Worm (Caenorhabditis elegans) whole organism, midembryonic: ENCODE measurements around the gene pqn-90.

Experiments
- T22C8.4 ChIP-seq: fragments of 200-800 bp; sonication (Bioruptor generic); IDR thresholded peaks from 2 replicates; pipeline ENCODE4 v1.3.6; 2022; ENCODE audit warnings: missing genetic modification characterization, missing compliant biosample characterization
- cog-1 ChIP-seq: sonication (generic microtip); optimal IDR thresholded peaks from 2 replicates; lab custom pipeline; 2016; ENCODE audit warnings: missing genetic modification characterization, missing compliant biosample characterization
- flt-1 ChIP-seq: fragments of 200-800 bp; sonication (Bioruptor generic); IDR thresholded peaks from 2 replicates; pipeline ENCODE4 v1.3.6; 2022; ENCODE audit warnings: missing genetic modification characterization, missing compliant biosample characterization
- klf-2 ChIP-seq: fragments of 200-800 bp; sonication (Bioruptor generic); conservative IDR thresholded peaks from 2 replicates; pipeline ENCODE4 v1.3.6; 2022; ENCODE audit warnings: missing genetic modification reagents, missing genetic modification characterization, missing compliant biosample characterization
- med-1 ChIP-seq: sonication (generic microtip); optimal IDR thresholded peaks from 2 replicates; lab custom pipeline; 2017; ENCODE audit warnings: missing genetic modification characterization, mild to moderate bottlenecking, missing compliant biosample characterization, antibody characterized with exemption, missing genetic modification reagents; ENCODE audit not compliant: insufficient read depth
- ref-1 ChIP-seq: fragments of 200-800 bp; sonication (Bioruptor generic); conservative IDR thresholded peaks from 2 replicates; pipeline ENCODE4 v1.3.6; 2022; ENCODE audit warnings: missing genetic modification reagents, missing genetic modification characterization, missing compliant biosample characterization
- tab-1 ChIP-seq: fragments of 200-800 bp; sonication (Bioruptor generic); IDR thresholded peaks from 2 replicates; pipeline ENCODE4 v1.3.6; 2022; ENCODE audit warnings: missing genetic modification characterization, missing compliant biosample characterization
- ztf-23 ChIP-seq: fragments of 200-800 bp; sonication (Bioruptor generic); IDR thresholded peaks from 2 replicates; pipeline ENCODE4 v1.3.6; 2022; ENCODE audit warnings: missing genetic modification reagents, missing genetic modification characterization, missing compliant biosample characterization
- ztf-29 ChIP-seq: fragments of 200-800 bp; sonication (Bioruptor generic); IDR thresholded peaks from 2 replicates; pipeline ENCODE4 v1.3.6; 2022; ENCODE audit warnings: missing genetic modification reagents, missing genetic modification characterization, missing compliant biosample characterization

Gene pqn-90

DNA sequence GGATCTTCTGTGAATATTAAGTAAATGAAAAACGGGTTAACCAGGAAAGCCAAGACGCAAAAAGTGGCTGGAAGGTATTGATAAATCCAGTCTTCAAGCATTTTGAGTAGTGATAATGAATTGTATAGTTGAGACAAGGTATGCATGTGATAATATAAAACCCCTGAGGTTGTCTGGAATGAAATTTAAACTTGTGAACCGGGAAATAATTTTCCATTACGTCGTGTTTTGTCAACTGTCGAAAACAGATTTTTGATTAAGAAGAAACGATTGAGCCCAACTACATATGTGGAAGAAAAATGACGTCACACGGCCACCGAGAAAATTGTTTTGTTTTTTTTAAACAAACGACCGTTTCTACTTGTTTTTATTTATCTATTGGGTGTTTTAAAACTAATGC, 38.9 kb downstream of the pqn-90 start, which contains the start of gene srj-42:
TSS of gene srj-42 (minus strand) at position 101 of the 400 bp plus-strand sequence.
- TF ChIP-seq cog-1 (tag; lab: Kevin White, UChicago) (no peak), med-1 (GFP tag; lab: Kevin White, UChicago) (no peak), ztf-23 (GFP tag; lab: Robert Waterston, UW) (no peak), flt-1 (GFP tag; lab: Robert Waterston, UW) (no peak), ref-1 (GFP tag; lab: Robert Waterston, UW) (no peak), tab-1 (GFP tag; lab: Robert Waterston, UW) (no peak), T22C8.4 (no peak), klf-2 (no peak), ztf-29 (GFP tag; lab: Robert Waterston, UW) (no peak)

ce11 chrIV:15251075-15251474, 40.0 kb downstream of the pqn-90 start:
- TF ChIP-seq flt-1 (GFP tag; lab: Robert Waterston, UW) (no peak), ref-1 (GFP tag; lab: Robert Waterston, UW) (no peak), ztf-29 (GFP tag; lab: Robert Waterston, UW) (no peak), ztf-23 (GFP tag; lab: Robert Waterston, UW) (no peak), tab-1 (GFP tag; lab: Robert Waterston, UW) (no peak)

ce11 chrIV:15245655-15246054, 45.4 kb downstream of the pqn-90 start, which contains the start of gene Y73F8A.36:
Gene Y73F8A.36 (plus strand): TSS chrIV:15245955.
- TF ChIP-seq ztf-23 (GFP tag; lab: Robert Waterston, UW): no peak
